Worm (Caenorhabditis elegans) whole organism, L3 larva: ENCODE measurements around the gene ztf-25.
A peak's percentile ranks its signal among the peaks of the same experiment; 100 is the strongest.
"Not testable (repeated sequence)": the region's sequence is repeated elsewhere in the genome, so short reads cannot be mapped to it uniquely, and the experiment has no call there.

ENCODE experiments used
- R02D3.7 ChIP-seq: fragments of 150-350 bp; optimal IDR thresholded peaks from 2 replicates; lab custom pipeline; 2014; ENCODE audit warnings: missing biosample characterization, missing genetic modification characterization
- ZK546.5 ChIP-seq: sonication (generic microtip); optimal IDR thresholded peaks from 2 replicates; lab custom pipeline; 2017; ENCODE audit warnings: missing biosample characterization, missing genetic modification characterization
- aly-2 ChIP-seq: fragments of 150-350 bp; optimal IDR thresholded peaks from 2 replicates; lab custom pipeline; 2014; ENCODE audit warnings: missing biosample characterization, missing genetic modification characterization
- ama-1 ChIP-seq: fragments of 150-350 bp; optimal IDR thresholded peaks from 2 replicates; lab custom pipeline; 2018
- ceh-16 ChIP-seq: sonication (generic microtip); optimal IDR thresholded peaks from 2 replicates; lab custom pipeline; 2017; ENCODE audit warnings: missing biosample characterization, missing genetic modification characterization
- ceh-28 ChIP-seq: fragments of 150-350 bp; optimal IDR thresholded peaks from 2 replicates; lab custom pipeline; 2014; ENCODE audit warnings: missing biosample characterization, missing genetic modification reagents, missing genetic modification characterization
- ceh-82 ChIP-seq: fragments of 150-350 bp; optimal IDR thresholded peaks from 2 replicates; lab custom pipeline; 2014; ENCODE audit warnings: missing biosample characterization, missing genetic modification characterization
- elt-1 ChIP-seq: fragments of 150-350 bp; optimal IDR thresholded peaks from 2 replicates; lab custom pipeline; 2014; ENCODE audit warnings: missing biosample characterization, missing genetic modification characterization
- elt-2 ChIP-seq: sonication (generic microtip); optimal IDR thresholded peaks from 2 replicates; lab custom pipeline; 2016; ENCODE audit warnings: missing genetic modification reagents, mild to moderate bottlenecking, missing genetic modification characterization, missing compliant biosample characterization
- elt-3 ChIP-seq, 3 experiments: fragments of 150-350 bp in 1 of 3; sonication (generic microtip) in 2 of 3; optimal IDR thresholded peaks; 2 replicates in 2 of 3; 4 replicates in 1 of 3; lab custom pipeline; 2014 to 2017; ENCODE audit warnings: missing biosample characterization in 3 of 3, missing genetic modification characterization in 3 of 3
- eor-1 ChIP-seq, 2 experiments: fragments of 150-350 bp; optimal IDR thresholded peaks; 2 replicates each; lab custom pipeline; 2014 to 2018; ENCODE audit warnings: missing biosample characterization in 2 of 2, missing genetic modification characterization in 2 of 2
- fos-1 ChIP-seq: fragments of 150-350 bp; optimal IDR thresholded peaks from 2 replicates; lab custom pipeline; 2014; ENCODE audit warnings: missing biosample characterization, missing genetic modification characterization
- hmg-11 ChIP-seq: sonication (generic microtip); optimal IDR thresholded peaks from 2 replicates; lab custom pipeline; 2016; ENCODE audit warnings: missing genetic modification characterization, missing compliant biosample characterization
- lin-39 ChIP-seq: fragments of 150-350 bp; optimal IDR thresholded peaks from 2 replicates; lab custom pipeline; 2018; ENCODE audit warnings: missing biosample characterization, missing genetic modification reagents, missing genetic modification characterization
- lsy-12 ChIP-seq: sonication (generic microtip); optimal IDR thresholded peaks from 2 replicates; lab custom pipeline; 2016; ENCODE audit warnings: mild to moderate bottlenecking, missing genetic modification characterization, missing compliant biosample characterization
- mml-1 ChIP-seq: fragments of 150-350 bp; sonication (generic microtip); optimal IDR thresholded peaks from 3 replicates; lab custom pipeline; 2014; ENCODE audit warnings: missing biosample characterization, missing genetic modification characterization
- nfya-1 ChIP-seq: sonication (generic microtip); optimal IDR thresholded peaks from 2 replicates; lab custom pipeline; 2017; ENCODE audit warnings: missing genetic modification characterization, mild to moderate bottlenecking, missing compliant biosample characterization, antibody characterized with exemption, moderate library complexity; ENCODE audit not compliant: insufficient read depth
- nhr-11 ChIP-seq: fragments of 150-350 bp; optimal IDR thresholded peaks from 2 replicates; lab custom pipeline; 2014; ENCODE audit warnings: missing biosample characterization, missing genetic modification characterization
- nhr-12 ChIP-seq: fragments of 150-350 bp; optimal IDR thresholded peaks from 2 replicates; lab custom pipeline; 2014; ENCODE audit warnings: missing biosample characterization, missing genetic modification characterization
- nhr-23 ChIP-seq: fragments of 150-350 bp; optimal IDR thresholded peaks from 2 replicates; lab custom pipeline; 2014; ENCODE audit warnings: missing biosample characterization, missing genetic modification reagents, missing genetic modification characterization
- nhr-237 ChIP-seq: fragments of 150-350 bp; optimal IDR thresholded peaks from 2 replicates; lab custom pipeline; 2014; ENCODE audit warnings: missing biosample characterization, missing genetic modification characterization
- nhr-25 ChIP-seq: sonication (generic microtip); optimal IDR thresholded peaks from 2 replicates; lab custom pipeline; 2017; ENCODE audit warnings: missing biosample characterization, missing genetic modification characterization
- nhr-76 ChIP-seq: fragments of 150-350 bp; sonication (generic microtip); optimal IDR thresholded peaks from 5 replicates; lab custom pipeline; 2014; ENCODE audit warnings: missing biosample characterization, missing genetic modification characterization
- nhr-77 ChIP-seq: fragments of 150-350 bp; optimal IDR thresholded peaks from 2 replicates; lab custom pipeline; 2014; ENCODE audit warnings: missing biosample characterization, missing genetic modification characterization
- pha-4 ChIP-seq: fragments of 150-350 bp; optimal IDR thresholded peaks from 2 replicates; lab custom pipeline; 2014; ENCODE audit warnings: missing biosample characterization, missing genetic modification reagents, missing genetic modification characterization
- pqm-1 ChIP-seq: fragments of 150-350 bp; optimal IDR thresholded peaks from 2 replicates; lab custom pipeline; 2017; ENCODE audit warnings: missing biosample characterization, missing genetic modification characterization, inconsistent platforms
- sea-2 ChIP-seq: fragments of 150-350 bp; sonication (generic microtip); optimal IDR thresholded peaks from 4 replicates; lab custom pipeline; 2014; ENCODE audit warnings: missing biosample characterization, missing genetic modification reagents, missing genetic modification characterization
- snpc-4 ChIP-seq: fragments of 150-350 bp; optimal IDR thresholded peaks from 2 replicates; lab custom pipeline; 2014; ENCODE audit warnings: missing biosample characterization, missing genetic modification characterization
- tbx-2 ChIP-seq: sonication (generic microtip); optimal IDR thresholded peaks from 2 replicates; lab custom pipeline; 2016; ENCODE audit warnings: mild to moderate bottlenecking, missing genetic modification characterization, missing compliant biosample characterization
- unc-39 ChIP-seq: sonication (generic microtip); optimal IDR thresholded peaks from 4 replicates; lab custom pipeline; 2017; ENCODE audit warnings: missing biosample characterization, missing genetic modification characterization
- unc-62 ChIP-seq: fragments of 150-350 bp; sonication (generic microtip); optimal IDR thresholded peaks from 4 replicates; lab custom pipeline; 2014; ENCODE audit warnings: missing biosample characterization, missing genetic modification reagents, missing genetic modification characterization
- zag-1 ChIP-seq: fragments of 150-350 bp; optimal IDR thresholded peaks from 2 replicates; lab custom pipeline; 2014; ENCODE audit warnings: missing biosample characterization, missing genetic modification characterization
- ztf-4 ChIP-seq: fragments of 150-350 bp; optimal IDR thresholded peaks from 2 replicates; lab custom pipeline; 2014; ENCODE audit warnings: missing biosample characterization, missing genetic modification characterization

The ztf-25 gene

ce11 chrV:17606050-17606449, 4.4 kb downstream of the ztf-25 start, which contains the start of gene Y6G8.16:
Gene Y6G8.16, plus strand, starts transcription at chrV:17606350.
- TF ChIP-seq pqm-1, nhr-23, mml-1 (tag; lab: Kevin White, UChicago): not testable (repeated sequence)

ce11 chrV:17607797-17608196, 6.2 kb downstream of the ztf-25 start, which contains the start of gene srz-91:
Gene srz-91, plus strand, starts transcription at chrV:17608097.
- TF ChIP-seq elt-2 (tag; lab: Kevin White, UChicago) (no peak), nhr-25 (tag; lab: Kevin White, UChicago) (no peak), snpc-4 (tag; lab: Kevin White, UChicago) (no peak), sea-2 (GFP tag; lab: Kevin White, UChicago) (no peak), elt-3 (tag; optimal IDR thresholded peaks at IDR 0.05; lab: Kevin White, UChicago) (no peak), nhr-77 (tag; lab: Kevin White, UChicago) (no peak), ama-1 (lab: Kevin White, UChicago) (no peak), ceh-82 (tag; lab: Kevin White, UChicago) (no peak), ZK546.5 (tag; lab: Kevin White, UChicago) (no peak), zag-1 (tag; lab: Kevin White, UChicago) (no peak), ceh-28 (no peak), aly-2 (no peak), unc-39 (tag; lab: Kevin White, UChicago) (no peak), nfya-1 (no peak), ceh-16 (tag; lab: Kevin White, UChicago) (no peak)

DNA sequence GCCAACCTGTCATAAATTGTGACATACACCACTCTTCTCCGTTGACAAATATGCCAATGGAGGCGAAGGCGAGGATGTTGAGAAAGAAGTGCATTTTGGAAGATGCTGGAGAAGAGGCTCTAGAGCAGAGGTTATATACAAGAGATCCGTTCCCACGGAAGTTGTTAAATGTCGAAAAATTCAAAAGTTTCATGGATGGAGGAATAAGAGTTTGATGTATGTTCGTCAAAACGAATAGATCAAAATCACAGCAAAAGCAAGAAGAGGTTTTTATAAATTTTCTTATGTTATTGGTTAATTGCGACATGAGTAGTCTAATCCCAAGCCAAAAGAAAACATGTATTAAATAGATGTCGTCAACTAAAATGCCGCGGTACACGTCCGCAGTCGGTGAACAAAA, 8.9 kb downstream of the ztf-25 start, which contains the start of gene Y6G8.15:
TSS of gene Y6G8.15 (minus strand) at position 101 of the 400 bp plus-strand sequence.
- not testable (repeated sequence) for TF ChIP-seq zag-1 (tag; lab: Kevin White, UChicago); hmg-11; nhr-12

DNA sequence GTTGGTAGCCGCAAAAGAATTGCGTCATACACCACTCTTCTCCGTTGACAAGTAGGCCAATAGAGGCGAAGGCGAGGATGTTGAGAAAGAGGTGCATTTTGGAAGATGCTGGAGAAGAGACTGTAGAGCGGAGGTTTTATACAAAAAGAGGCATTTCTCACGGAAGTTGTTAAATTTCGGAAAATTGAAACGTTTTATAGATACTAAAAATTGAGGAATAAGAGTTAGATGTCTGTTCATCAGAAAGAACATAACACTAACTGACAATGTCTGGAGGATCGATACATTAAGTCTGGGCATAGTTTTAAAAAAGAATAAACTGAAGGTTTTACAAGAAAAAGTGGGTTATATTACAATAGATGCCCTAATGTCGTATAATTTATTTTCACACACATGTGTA, 12.6 kb downstream of the ztf-25 start, which contains the start of gene Y6G8.14:
TSS of gene Y6G8.14 (minus strand) at position 101 of the 400 bp plus-strand sequence.
- TF ChIP-seq nhr-12 (no peak), nfya-1 (no peak), nhr-11 (tag; lab: Kevin White, UChicago) (no peak), nhr-237 (tag; lab: Kevin White, UChicago) (no peak)

- no peak for TF ChIP-seq nhr-23 (tag; lab: Kevin White, UChicago)
- TF ChIP-seq R02D3.7 (tag; lab: Kevin White, UChicago), result no peak
- no peak for TF ChIP-seq eor-1 (tag; optimal IDR thresholded peaks at IDR 0.05; lab: Kevin White, UChicago)
- TF ChIP-seq pqm-1 (tag; lab: Kevin White, UChicago), result no peak
- TF ChIP-seq nhr-11 (tag; lab: Kevin White, UChicago), result no peak
- TF ChIP-seq hmg-11, result no peak
- no peak for TF ChIP-seq nhr-76
- no peak for TF ChIP-seq nhr-237 (tag; lab: Kevin White, UChicago)
- no peak for TF ChIP-seq lsy-12
- TF ChIP-seq ztf-4 (tag; lab: Kevin White, UChicago), result no peak
Observed at ce11 chrV:17615609-17616008, 14.0 kb downstream of the ztf-25 start, which contains the start of gene Y6G8.5. Gene Y6G8.5, minus strand, starts transcription at chrV:17615709.

DNA sequence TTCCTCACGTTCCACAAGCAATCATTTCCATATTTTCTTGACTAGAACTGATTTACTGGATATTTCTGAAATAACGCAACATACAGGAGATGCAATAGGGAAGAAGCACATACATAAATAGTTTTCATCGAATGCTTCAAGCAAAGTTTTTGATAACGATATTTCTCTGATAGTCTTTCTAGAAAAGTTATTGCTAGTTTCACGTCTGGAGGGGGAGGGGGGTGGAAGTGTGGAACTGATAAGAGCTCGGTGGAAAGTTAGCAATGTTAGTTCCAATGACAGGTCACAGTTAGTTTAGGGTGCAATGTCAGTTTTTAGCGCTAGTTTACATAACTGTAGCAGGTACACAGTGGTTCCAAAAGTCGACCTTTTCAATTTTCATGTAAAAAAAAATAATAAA, 15.2 kb downstream of the ztf-25 start, which contains the start of gene Y6G8.6:
TSS of gene Y6G8.6 (minus strand) at position 98 of the 400 bp plus-strand sequence.
- TF ChIP-seq elt-1 (tag; lab: Kevin White, UChicago), result no peak
- TF ChIP-seq ZK546.5 (tag; lab: Kevin White, UChicago), result no peak
- no peak for TF ChIP-seq aly-2
- peak; percentile 83 for TF ChIP-seq elt-2 (tag; lab: Kevin White, UChicago)

ce11 chrV:17620266-17620665, 18.6 kb downstream of the ztf-25 start, which contains the start of gene Y6G8.8:
Gene Y6G8.8, plus strand, starts transcription at chrV:17620566.
- TF ChIP-seq tbx-2, result no peak
- no peak for TF ChIP-seq fos-1 (tag; lab: Kevin White, UChicago)
- no peak for TF ChIP-seq pha-4 (tag; lab: Kevin White, UChicago)
- TF ChIP-seq ztf-4 (tag; lab: Kevin White, UChicago), result no peak
- no peak for TF ChIP-seq unc-62 (GFP tag; lab: Kevin White, UChicago)
- no peak for TF ChIP-seq lsy-12
- no peak for TF ChIP-seq zag-1 (tag; lab: Kevin White, UChicago)
- TF ChIP-seq elt-3 (tag; optimal IDR thresholded peaks at IDR 0.05; lab: Kevin White, UChicago), result no peak
- no peak for TF ChIP-seq lin-39 (tag; lab: Kevin White, UChicago)
- no peak for TF ChIP-seq sea-2 (GFP tag; lab: Kevin White, UChicago)
- no peak for TF ChIP-seq ceh-28
